Worm (Caenorhabditis elegans) whole organism, mixed stage, embryonic: ENCODE data around the gene M6.11.

Source experiments
- blmp-1 ChIP-seq: fragments of 150-350 bp; optimal IDR thresholded peaks from 2 replicates; lab custom pipeline; 2014; ENCODE audit warnings: missing biosample characterization, missing genetic modification characterization
- ceh-39 ChIP-seq: fragments of 150-350 bp; optimal IDR thresholded peaks from 2 replicates; lab custom pipeline; 2014; ENCODE audit warnings: missing biosample characterization, missing genetic modification characterization
- ces-1 ChIP-seq: fragments of 150-350 bp; optimal IDR thresholded peaks from 2 replicates; lab custom pipeline; 2014; ENCODE audit warnings: missing biosample characterization, missing genetic modification reagents, missing genetic modification characterization
- elt-3 ChIP-seq: fragments of 150-350 bp; optimal IDR thresholded peaks from 2 replicates; lab custom pipeline; 2014; ENCODE audit warnings: missing biosample characterization, missing genetic modification characterization
- lsy-2 ChIP-seq: fragments of 150-350 bp; optimal IDR thresholded peaks from 2 replicates; lab custom pipeline; 2014; ENCODE audit warnings: missing biosample characterization, missing genetic modification characterization
- mep-1 ChIP-seq: fragments of 150-350 bp; optimal IDR thresholded peaks from 2 replicates; lab custom pipeline; 2017; ENCODE audit warnings: missing biosample characterization, missing genetic modification reagents, missing genetic modification characterization, inconsistent platforms
- nhr-12 ChIP-seq: fragments of 150-350 bp; optimal IDR thresholded peaks from 2 replicates; lab custom pipeline; 2014; ENCODE audit warnings: missing biosample characterization, missing genetic modification characterization
- nhr-237 ChIP-seq: fragments of 150-350 bp; optimal IDR thresholded peaks from 2 replicates; lab custom pipeline; 2014; ENCODE audit warnings: missing biosample characterization, missing genetic modification characterization
- pha-4 ChIP-seq: fragments of 150-350 bp; optimal IDR thresholded peaks from 2 replicates; lab custom pipeline; 2018; ENCODE audit warnings: missing biosample characterization, missing genetic modification reagents, missing genetic modification characterization
- snpc-4 ChIP-seq: fragments of 150-350 bp; optimal IDR thresholded peaks from 2 replicates; lab custom pipeline; 2014; ENCODE audit warnings: missing biosample characterization, missing genetic modification characterization
- unc-39 ChIP-seq: fragments of 150-350 bp; optimal IDR thresholded peaks from 2 replicates; lab custom pipeline; 2014; ENCODE audit warnings: missing biosample characterization, missing genetic modification characterization
- unc-62 ChIP-seq: fragments of 150-350 bp; optimal IDR thresholded peaks from 2 replicates; lab custom pipeline; 2014; ENCODE audit warnings: missing biosample characterization, missing genetic modification reagents, missing genetic modification characterization

DNA sequence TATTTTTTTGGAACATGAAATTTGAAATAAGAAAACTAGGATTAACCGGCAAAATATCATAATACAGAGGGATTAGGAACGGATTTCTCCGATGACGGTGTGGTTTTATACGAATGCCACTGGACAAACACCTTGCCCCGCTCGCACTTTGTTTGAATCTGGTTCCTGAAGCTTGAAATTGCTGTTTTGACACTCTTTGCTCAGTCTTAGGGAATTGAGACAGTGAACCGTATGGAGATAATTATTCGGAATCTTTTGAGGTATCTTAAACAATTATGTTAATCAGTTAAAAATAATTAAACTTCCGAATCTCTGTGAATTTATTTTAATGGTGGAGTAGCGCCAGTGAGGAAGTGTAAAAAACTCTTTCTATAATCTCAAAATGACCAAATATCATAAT is 41.9 kb downstream of the M6.11 start, which contains the start of gene F13C5.3:
- no peak for TF ChIP-seq lsy-2 (tag; lab: Kevin White, UChicago)
- no peak for TF ChIP-seq ceh-39 (tag; lab: Kevin White, UChicago)
- TF ChIP-seq unc-62 = no peak
- no peak for TF ChIP-seq unc-39 (tag; lab: Kevin White, UChicago)
- no peak for TF ChIP-seq pha-4 (tag; lab: Kevin White, UChicago)
- TF ChIP-seq ces-1 (GFP tag; lab: Kevin White, UChicago) = no peak
- no peak for TF ChIP-seq blmp-1 (tag; lab: Kevin White, UChicago)
- TF ChIP-seq nhr-237 (tag; lab: Kevin White, UChicago) = no peak
- no peak for TF ChIP-seq nhr-12
- no peak for TF ChIP-seq elt-3 (tag; lab: Kevin White, UChicago)
- no peak for TF ChIP-seq mep-1 (tag; lab: Kevin White, UChicago)
- no peak for TF ChIP-seq snpc-4 (tag; lab: Kevin White, UChicago)
